Fruit fly (Drosophila melanogaster) whole organism, embryonic: ENCODE measurements around the gene Aef1.
A peak's percentile ranks its signal among the peaks of the same experiment; 100 is the strongest.

Experiments used
- CG10565 ChIP-seq: fragments of 200-800 bp; sonication (Bioruptor generic); optimal IDR thresholded peaks from 3 replicates; lab custom pipeline; 2016; ENCODE audit warnings: missing biosample characterization, mild to moderate bottlenecking, missing genetic modification characterization
- CG11456 ChIP-seq: fragments of 200-800 bp; sonication (Bioruptor generic); IDR thresholded peaks from 3 replicates; pipeline ENCODE4 v1.3.6; 2022; ENCODE audit warnings: missing biosample characterization, missing genetic modification characterization
- CG11504 ChIP-seq: fragments of 200-800 bp; sonication (Bioruptor generic); optimal IDR thresholded peaks from 3 replicates; lab custom pipeline; 2019; ENCODE audit warnings: missing biosample characterization, mild to moderate bottlenecking, missing genetic modification characterization, moderate library complexity
- CG12219 ChIP-seq: fragments of 200-800 bp; sonication (Bioruptor generic); optimal IDR thresholded peaks from 3 replicates; lab custom pipeline; 2018; ENCODE audit warnings: missing biosample characterization, mild to moderate bottlenecking, missing genetic modification characterization
- CG12299 ChIP-seq: fragments of 200-800 bp; sonication (Bioruptor generic); optimal IDR thresholded peaks from 2 replicates; lab custom pipeline; 2018; ENCODE audit warnings: missing biosample characterization, mild to moderate bottlenecking, missing genetic modification characterization
- CG12391 ChIP-seq: fragments of 200-800 bp; sonication (Bioruptor generic); optimal IDR thresholded peaks from 3 replicates; lab custom pipeline; 2018; ENCODE audit warnings: missing biosample characterization, mild to moderate bottlenecking, missing genetic modification characterization, moderate library complexity
- CG12769 ChIP-seq: fragments of 200-800 bp; sonication (Bioruptor generic); optimal IDR thresholded peaks from 2 replicates; lab custom pipeline; 2019; ENCODE audit warnings: missing biosample characterization, mild to moderate bottlenecking, missing genetic modification characterization, moderate library complexity
- CG17328 ChIP-seq: fragments of 200-800 bp; sonication (Bioruptor generic); IDR thresholded peaks from 2 replicates; pipeline ENCODE4 v1.3.6; 2022; ENCODE audit warnings: missing biosample characterization, missing genetic modification characterization
- CG2116 ChIP-seq: fragments of 200-800 bp; sonication (Bioruptor generic); optimal IDR thresholded peaks from 3 replicates; lab custom pipeline; 2018; ENCODE audit warnings: missing biosample characterization, mild to moderate bottlenecking, missing genetic modification characterization
- CG31441 ChIP-seq: fragments of 200-800 bp; sonication (Bioruptor generic); IDR thresholded peaks from 2 replicates; pipeline ENCODE4 v1.3.6; 2022; ENCODE audit warnings: missing biosample characterization, missing genetic modification characterization
- CG3163 ChIP-seq: fragments of 200-800 bp; sonication (Bioruptor generic); optimal IDR thresholded peaks from 3 replicates; lab custom pipeline; 2016; ENCODE audit warnings: missing biosample characterization, missing genetic modification characterization
- CG4282 ChIP-seq: fragments of 200-800 bp; sonication (Bioruptor generic); optimal IDR thresholded peaks from 2 replicates; lab custom pipeline; 2016; ENCODE audit warnings: missing biosample characterization, missing genetic modification characterization
- CG6254 ChIP-seq: fragments of 200-800 bp; sonication (Bioruptor generic); optimal IDR thresholded peaks from 3 replicates; lab custom pipeline; 2017; ENCODE audit warnings: mild to moderate bottlenecking, missing biosample characterization, missing genetic modification reagents, missing genetic modification characterization
- CG6654 ChIP-seq: fragments of 200-800 bp; sonication (Bioruptor generic); optimal IDR thresholded peaks from 2 replicates; lab custom pipeline; 2017; ENCODE audit warnings: missing biosample characterization, mild to moderate bottlenecking, missing genetic modification characterization
- CG7745 ChIP-seq: fragments of 200-800 bp; sonication (Bioruptor generic); optimal IDR thresholded peaks from 2 replicates; lab custom pipeline; 2018; ENCODE audit warnings: missing biosample characterization, mild to moderate bottlenecking, missing genetic modification characterization, moderate library complexity
- CG7963 ChIP-seq: fragments of 200-800 bp; sonication (Bioruptor generic); IDR thresholded peaks from 3 replicates; pipeline ENCODE4 v1.3.6; 2022; ENCODE audit warnings: missing biosample characterization, missing genetic modification characterization; ENCODE audit not compliant: partially characterized antibody
- CG8765 ChIP-seq: fragments of 200-800 bp; sonication (Bioruptor generic); IDR thresholded peaks from 2 replicates; pipeline ENCODE4 v1.3.6; 2022; ENCODE audit warnings: missing biosample characterization, missing genetic modification characterization
- D19A ChIP-seq: fragments of 200-800 bp; optimal IDR thresholded peaks from 3 replicates; lab custom pipeline; 2019; ENCODE audit warnings: missing biosample characterization, mild to moderate bottlenecking, missing genetic modification characterization, moderate library complexity
- Drgx ChIP-seq: fragments of 200-800 bp; sonication (Bioruptor generic); IDR thresholded peaks from 2 replicates; pipeline ENCODE4 v1.3.6; 2022; ENCODE audit warnings: missing biosample characterization, missing genetic modification characterization
- Fer3 ChIP-seq: fragments of 200-800 bp; sonication (Bioruptor generic); optimal IDR thresholded peaks from 2 replicates; lab custom pipeline; 2018; ENCODE audit warnings: missing biosample characterization, mild to moderate bottlenecking, missing genetic modification characterization, moderate library complexity
- HLH54F ChIP-seq: fragments of 200-800 bp; sonication (Bioruptor generic); optimal IDR thresholded peaks from 3 replicates; lab custom pipeline; 2016; ENCODE audit warnings: missing biosample characterization, missing genetic modification characterization
- Hand ChIP-seq: fragments of 200-800 bp; sonication (Bioruptor generic); optimal IDR thresholded peaks from 2 replicates; lab custom pipeline; 2017; ENCODE audit warnings: mild to moderate bottlenecking, missing biosample characterization, missing genetic modification reagents, missing genetic modification characterization
- Hey ChIP-seq: fragments of 200-800 bp; sonication (Bioruptor generic); optimal IDR thresholded peaks from 3 replicates; lab custom pipeline; 2018; ENCODE audit warnings: missing biosample characterization, mild to moderate bottlenecking, missing genetic modification characterization
- HmgD ChIP-seq: fragments of 200-800 bp; sonication (Bioruptor generic); optimal IDR thresholded peaks from 3 replicates; lab custom pipeline; 2016; ENCODE audit warnings: missing biosample characterization, missing genetic modification characterization
- Hr78 ChIP-seq, 2 experiments: fragments of 200-800 bp in 1 of 2; fragments of >200 bp in 1 of 2; sonication (Bioruptor generic) in 1 of 2; optimal IDR thresholded peaks; 2 replicates each; lab custom pipeline; 2017 to 2019; ENCODE audit warnings: missing biosample characterization in 2 of 2, missing genetic modification characterization in 2 of 2, mild to moderate bottlenecking in 1 of 2, moderate library complexity in 1 of 2
- NfI ChIP-seq: fragments of 200-800 bp; sonication (Bioruptor generic); optimal IDR thresholded peaks from 3 replicates; lab custom pipeline; 2018; ENCODE audit warnings: missing biosample characterization, mild to moderate bottlenecking, missing genetic modification characterization, moderate library complexity
- Opbp ChIP-seq: fragments of 200-800 bp; sonication (Bioruptor generic); IDR thresholded peaks from 3 replicates; pipeline ENCODE4 v1.3.6; 2022; ENCODE audit warnings: missing biosample characterization, missing genetic modification characterization; ENCODE audit not compliant: partially characterized antibody
- Optix ChIP-seq: fragments of 200-800 bp; sonication (Bioruptor generic); IDR thresholded peaks from 3 replicates; pipeline ENCODE4 v1.3.6; 2022; ENCODE audit warnings: missing biosample characterization, missing genetic modification characterization
- Poxn ChIP-seq: fragments of 200-800 bp; sonication (Bioruptor generic); IDR thresholded peaks from 2 replicates; pipeline ENCODE4 v1.3.6; 2022; ENCODE audit warnings: missing biosample characterization, missing genetic modification characterization
- Scr ChIP-seq: fragments of 200-800 bp; sonication (Bioruptor generic); IDR thresholded peaks from 2 replicates; pipeline ENCODE4 v1.3.6; 2022; ENCODE audit warnings: missing biosample characterization, missing genetic modification characterization; ENCODE audit not compliant: partially characterized antibody
- Stat92E ChIP-seq, 3 experiments: fragments of >200 bp in 2 of 3; fragments of 200-800 bp in 1 of 3; sonication (Bioruptor generic) in 1 of 3; optimal IDR thresholded peaks; 2 replicates each; lab custom pipeline; 2017 to 2019; ENCODE audit warnings: missing biosample characterization in 3 of 3, missing genetic modification characterization in 3 of 3, mild to moderate bottlenecking in 1 of 3, moderate library complexity in 1 of 3
- Xbp1 ChIP-seq: fragments of 200-800 bp; sonication (Bioruptor generic); optimal IDR thresholded peaks from 3 replicates; lab custom pipeline; 2016; ENCODE audit warnings: missing biosample characterization, mild to moderate bottlenecking, missing genetic modification characterization
- YL-1 ChIP-seq: fragments of 200-800 bp; sonication (Bioruptor generic); optimal IDR thresholded peaks from 3 replicates; lab custom pipeline; 2017; ENCODE audit warnings: missing biosample characterization, mild to moderate bottlenecking, missing genetic modification characterization
- bbx ChIP-seq: fragments of 200-800 bp; sonication (Bioruptor generic); IDR thresholded peaks from 2 replicates; pipeline ENCODE4 v1.3.6; 2022; ENCODE audit warnings: missing biosample characterization, missing genetic modification characterization; ENCODE audit not compliant: partially characterized antibody
- bigmax ChIP-seq: fragments of 200-800 bp; sonication (Bioruptor generic); optimal IDR thresholded peaks from 2 replicates; lab custom pipeline; 2018; ENCODE audit warnings: missing biosample characterization, mild to moderate bottlenecking, missing genetic modification characterization
- cato ChIP-seq: fragments of 200-800 bp; sonication (Bioruptor generic); optimal IDR thresholded peaks from 2 replicates; lab custom pipeline; 2016; ENCODE audit warnings: missing biosample characterization, missing genetic modification characterization, borderline replicate concordance
- caup ChIP-seq: fragments of 200-800 bp; sonication (Bioruptor generic); optimal IDR thresholded peaks from 3 replicates; lab custom pipeline; 2017; ENCODE audit warnings: missing biosample characterization, mild to moderate bottlenecking, missing genetic modification characterization, moderate library complexity; ENCODE audit not compliant: severe bottlenecking
- chif ChIP-seq, 2 experiments: fragments of 200-800 bp; sonication (Bioruptor generic); optimal IDR thresholded peaks; 3 replicates each; lab custom pipeline; 2016; ENCODE audit warnings: missing biosample characterization in 2 of 2, missing genetic modification characterization in 2 of 2
- danr ChIP-seq: fragments of 200-800 bp; sonication (Bioruptor generic); IDR thresholded peaks from 2 replicates; pipeline ENCODE4 v1.3.6; 2022; ENCODE audit warnings: missing biosample characterization, missing genetic modification characterization
- ind ChIP-seq: fragments of 200-800 bp; sonication (Bioruptor generic); optimal IDR thresholded peaks from 3 replicates; lab custom pipeline; 2016; ENCODE audit warnings: missing biosample characterization, missing genetic modification characterization
- lbe ChIP-seq: fragments of 200-800 bp; sonication (Bioruptor generic); optimal IDR thresholded peaks from 2 replicates; lab custom pipeline; 2016; ENCODE audit warnings: missing biosample characterization, mild to moderate bottlenecking, missing genetic modification characterization
- mld ChIP-seq: fragments of 200-800 bp; sonication (Bioruptor generic); IDR thresholded peaks from 3 replicates; pipeline ENCODE4 v1.3.6; 2022; ENCODE audit warnings: missing biosample characterization, missing genetic modification characterization; ENCODE audit not compliant: partially characterized antibody
- nom ChIP-seq: fragments of 200-800 bp; sonication (Bioruptor generic); optimal IDR thresholded peaks from 2 replicates; lab custom pipeline; 2017; ENCODE audit warnings: missing biosample characterization, missing genetic modification characterization, mild to moderate bottlenecking, moderate library complexity, missing genetic modification reagents
- oc ChIP-seq: fragments of 200-800 bp; sonication (Bioruptor generic); optimal IDR thresholded peaks from 2 replicates; lab custom pipeline; 2018; ENCODE audit warnings: missing biosample characterization, mild to moderate bottlenecking, missing genetic modification characterization, moderate library complexity
- trem ChIP-seq: fragments of 200-800 bp; optimal IDR thresholded peaks from 3 replicates; lab custom pipeline; 2019; ENCODE audit warnings: missing biosample characterization, mild to moderate bottlenecking, missing genetic modification characterization, moderate library complexity
- trh ChIP-seq: fragments of 200-800 bp; sonication (Bioruptor generic); optimal IDR thresholded peaks from 2 replicates; lab custom pipeline; 2016; ENCODE audit warnings: missing biosample characterization, missing genetic modification characterization
- zen ChIP-seq: fragments of 200-800 bp; sonication (Bioruptor generic); optimal IDR thresholded peaks from 3 replicates; lab custom pipeline; 2018; ENCODE audit warnings: missing biosample characterization, mild to moderate bottlenecking, missing genetic modification characterization, moderate library complexity
- zen2 ChIP-seq: fragments of 200-800 bp; sonication (Bioruptor generic); IDR thresholded peaks from 3 replicates; pipeline ENCODE4 v1.3.6; 2022; ENCODE audit warnings: missing biosample characterization, missing genetic modification characterization; ENCODE audit not compliant: partially characterized antibody

The Aef1 gene

DNA sequence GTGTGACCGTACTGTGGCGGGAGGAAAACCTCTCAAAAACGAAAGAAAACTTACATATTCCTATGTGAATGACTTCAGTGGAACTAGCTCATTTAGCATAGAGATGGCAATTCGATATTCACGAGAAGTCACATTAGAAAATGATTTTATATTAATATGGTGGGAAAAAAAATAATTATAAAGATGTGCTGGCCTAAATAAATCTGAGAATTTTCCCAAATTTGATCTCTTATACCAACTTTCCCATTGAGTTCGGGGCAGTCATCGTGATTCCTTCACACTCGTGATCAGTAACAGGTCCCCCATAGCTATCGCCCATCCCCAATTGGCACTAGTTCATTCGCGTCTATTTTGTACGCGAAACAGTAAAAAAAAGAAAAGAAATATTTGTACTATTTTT, at the start of gene Aef1, which contains the start of gene barc (continued):
- TF ChIP-seq trh, result peak; percentile 53
- peak; percentile 85 for TF ChIP-seq NfI (GFP tag; lab: Kevin White, UChicago)
- TF ChIP-seq zen2, result no peak; the same call in 2 of the 3 replicates
- peak; percentile 58 for TF ChIP-seq HmgD
- peak; percentile 82; the same call in 1 of the 2 replicates for TF ChIP-seq danr (GFP tag; lab: Robert Waterston, UW)
- no peak for TF ChIP-seq D19A
- TF ChIP-seq Hey (tag; lab: Kevin White, UChicago), result peak; percentile 47
- peak in 1 of 3 experiments; percentile 45 for TF ChIP-seq Stat92E (GFP tag; optimal IDR thresholded peaks at IDR 0.05; lab: Kevin White, UChicago)
- peak; percentile 92 for TF ChIP-seq ind (GFP tag; lab: Kevin White, UChicago)
- peak; percentile 63 for TF ChIP-seq CG2116
- no peak for TF ChIP-seq Hand
- TF ChIP-seq CG17328 (GFP tag; lab: Robert Waterston, UW), result peak; percentile 77
- peak; percentile 93 for TF ChIP-seq Scr (GFP tag; lab: Robert Waterston, UW)
- TF ChIP-seq CG31441 (GFP tag; lab: Robert Waterston, UW), result peak; percentile 93
- TF ChIP-seq nom (GFP tag; lab: Kevin White, UChicago), result no peak
- peak; percentile 88 for TF ChIP-seq trem (tag; lab: Kevin White, UChicago)
- TF ChIP-seq Drgx (GFP tag; lab: Robert Waterston, UW), result peak; percentile 63
- no peak for TF ChIP-seq CG12219 (GFP tag; lab: Kevin White, UChicago)
- peak; percentile 94 for TF ChIP-seq Xbp1 (GFP tag; lab: Kevin White, UChicago)
- peak; percentile 36 for TF ChIP-seq CG3163 (GFP tag; lab: Kevin White, UChicago)
- TF ChIP-seq CG12299 (tag; lab: Kevin White, UChicago), result peak; percentile 50
- peak; percentile 77 for TF ChIP-seq Poxn (GFP tag; lab: Robert Waterston, UW)
- peak; percentile 80 for TF ChIP-seq cato (GFP tag; lab: Kevin White, UChicago)
- TF ChIP-seq CG7745, result no peak
- TF ChIP-seq zen, result peak; percentile 86
- TF ChIP-seq bigmax (GFP tag; lab: Kevin White, UChicago), result no peak
- TF ChIP-seq CG8765 (GFP tag; lab: Robert Waterston, UW), result peak; percentile 71
- peak; percentile 74 for TF ChIP-seq caup (GFP tag; lab: Kevin White, UChicago)
- TF ChIP-seq Hr78 (GFP tag; optimal IDR thresholded peaks at IDR 0.05; lab: Kevin White, UChicago), result no peak
- TF ChIP-seq CG12769 (tag; lab: Kevin White, UChicago), result peak; percentile 68
- TF ChIP-seq bbx (GFP tag; lab: Robert Waterston, UW), result peak; percentile 46; the same call in 1 of the 2 replicates
- TF ChIP-seq CG4282 (GFP tag; lab: Kevin White, UChicago), result peak; percentile 62
- TF ChIP-seq lbe (GFP tag; lab: Kevin White, UChicago), result no peak
- peak; percentile 83 for TF ChIP-seq Fer3
- peak; percentile 84 for TF ChIP-seq Opbp (GFP tag; lab: Robert Waterston, UW)
- TF ChIP-seq mld, result peak; percentile 20; the same call in 1 of the 3 replicates
- peak; percentile 92 for TF ChIP-seq CG11456 (GFP tag; lab: Robert Waterston, UW)
- peak; percentile 60 for TF ChIP-seq CG6254 (GFP tag; lab: Kevin White, UChicago)
- TF ChIP-seq YL-1 (GFP tag; lab: Kevin White, UChicago), result peak; percentile 80
- no peak for TF ChIP-seq oc (tag; lab: Kevin White, UChicago)
- TF ChIP-seq CG6654, result peak; percentile 57
- TF ChIP-seq CG12391, result peak; percentile 90
- TF ChIP-seq Optix (GFP tag; lab: Robert Waterston, UW), result peak; percentile 87
- TF ChIP-seq CG10565 (GFP tag; lab: Kevin White, UChicago), result peak; percentile 46
- TF ChIP-seq CG11504, result no peak
- TF ChIP-seq chif (GFP tag; optimal IDR thresholded peaks at IDR 0.05; lab: Kevin White, UChicago), result peak; percentile 72 to 91
- TF ChIP-seq HLH54F (GFP tag; lab: Kevin White, UChicago), result peak; percentile 87
- peak; percentile 74 for TF ChIP-seq CG7963 (GFP tag; lab: Robert Waterston, UW)
